Fruit fly (Drosophila melanogaster) whole organism, wandering third instar larva: ENCODE data around the gene CG14109.

ENCODE experiments used
- Abd-B ChIP-seq: fragments of >200 bp; optimal IDR thresholded peaks from 2 replicates; lab custom pipeline; 2017; ENCODE audit warnings: missing biosample characterization, missing genetic modification characterization
- CG32264 ChIP-seq: fragments of 200-800 bp; sonication (Bioruptor generic); optimal IDR thresholded peaks from 2 replicates; lab custom pipeline; 2016; ENCODE audit warnings: missing biosample characterization, missing genetic modification characterization
- CG9705 ChIP-seq: fragments of 200-800 bp; sonication (Bioruptor generic); optimal IDR thresholded peaks from 2 replicates; lab custom pipeline; 2018; ENCODE audit warnings: missing biosample characterization, mild to moderate bottlenecking, missing genetic modification characterization
- CrebA ChIP-seq: fragments of 200-800 bp; sonication (Bioruptor generic); optimal IDR thresholded peaks from 2 replicates; lab custom pipeline; 2016; ENCODE audit warnings: missing biosample characterization, mild to moderate bottlenecking, missing genetic modification characterization, borderline replicate concordance
- Dfd ChIP-seq: fragments of >200 bp; optimal IDR thresholded peaks from 2 replicates; lab custom pipeline; 2017; ENCODE audit warnings: missing biosample characterization, missing genetic modification characterization
- Dif ChIP-seq: fragments of 200-275, 200-300 bp; sonication (Bioruptor generic); optimal IDR thresholded peaks from 2 replicates; lab custom pipeline; 2018; ENCODE audit warnings: missing biosample characterization, missing genetic modification characterization; ENCODE audit not compliant: partially characterized antibody
- GATAd ChIP-seq: sonication (Bioruptor generic); optimal IDR thresholded peaks from 2 replicates; lab custom pipeline; 2016; ENCODE audit warnings: missing biosample characterization, missing genetic modification characterization
- HLH106 ChIP-seq: fragments of 200-800 bp; optimal IDR thresholded peaks from 3 replicates; lab custom pipeline; 2019; ENCODE audit warnings: missing biosample characterization, mild to moderate bottlenecking, missing genetic modification characterization, moderate library complexity
- Hnf4 ChIP-seq: fragments of 200-800 bp; sonication (Bioruptor generic); optimal IDR thresholded peaks from 2 replicates; lab custom pipeline; 2016; ENCODE audit warnings: missing biosample characterization, mild to moderate bottlenecking, missing genetic modification characterization
- Hr78 ChIP-seq: fragments of >200 bp; optimal IDR thresholded peaks from 2 replicates; lab custom pipeline; 2017; ENCODE audit warnings: missing biosample characterization, missing genetic modification characterization
- Hr83 ChIP-seq: fragments of 200-300 bp; sonication (Bioruptor generic); optimal IDR thresholded peaks from 2 replicates; lab custom pipeline; 2016; ENCODE audit warnings: missing biosample characterization, mild to moderate bottlenecking, missing genetic modification characterization, moderate library complexity; ENCODE audit not compliant: poor library complexity, severe bottlenecking
- Jra ChIP-seq: sonication (Bioruptor generic); optimal IDR thresholded peaks from 2 replicates; lab custom pipeline; 2016; ENCODE audit warnings: missing biosample characterization, missing genetic modification characterization
- Mio ChIP-seq: sonication (Bioruptor generic); optimal IDR thresholded peaks from 2 replicates; lab custom pipeline; 2016; ENCODE audit warnings: missing biosample characterization, missing genetic modification characterization
- Myc ChIP-seq: fragments of >200 bp; optimal IDR thresholded peaks from 2 replicates; lab custom pipeline; 2017
- N ChIP-seq: fragments of >200 bp; optimal IDR thresholded peaks from 2 replicates; lab custom pipeline; 2018; ENCODE audit warnings: missing biosample characterization, missing external identifiers, missing genetic modification characterization
- OdsH ChIP-seq: fragments of 200-800 bp; sonication (Bioruptor generic); optimal IDR thresholded peaks from 2 replicates; lab custom pipeline; 2016; ENCODE audit warnings: missing biosample characterization, mild to moderate bottlenecking, missing genetic modification characterization
- Rel ChIP-seq, 2 experiments: fragments of 200-800 bp; sonication (Bioruptor generic) in 1 of 2; optimal IDR thresholded peaks; 2 replicates in 1 of 2; 3 replicates in 1 of 2; lab custom pipeline; 2016 to 2019; ENCODE audit warnings: mild to moderate bottlenecking in 2 of 2, missing biosample characterization in 2 of 2, missing genetic modification characterization in 2 of 2, moderate library complexity in 1 of 2
- Sp1 ChIP-seq: fragments of 200-800 bp; sonication (Bioruptor generic); optimal IDR thresholded peaks from 3 replicates; lab custom pipeline; 2019; ENCODE audit warnings: missing biosample characterization, mild to moderate bottlenecking, missing genetic modification characterization, moderate library complexity
- Vsx2 ChIP-seq: fragments of 200-300, 225-300 bp; sonication (Bioruptor generic); optimal IDR thresholded peaks from 2 replicates; lab custom pipeline; 2018; ENCODE audit warnings: missing biosample characterization, missing genetic modification characterization; ENCODE audit not compliant: partially characterized antibody
- br ChIP-seq: fragments of 200-800 bp; sonication (Bioruptor generic); optimal IDR thresholded peaks from 2 replicates; lab custom pipeline; 2016; ENCODE audit warnings: missing biosample characterization, missing genetic modification characterization
- brk ChIP-seq: fragments of 200-800 bp; sonication (Bioruptor generic); optimal IDR thresholded peaks from 2 replicates; lab custom pipeline; 2016; ENCODE audit warnings: missing biosample characterization, mild to moderate bottlenecking, missing genetic modification characterization
- dl ChIP-seq, 2 experiments: fragments of 175-275, 200-275 bp in 1 of 2; fragments of 200-275 bp in 1 of 2; sonication (Bioruptor generic); optimal IDR thresholded peaks; lab custom pipeline; 2018; ENCODE audit warnings: mild to moderate bottlenecking in 2 of 2, missing biosample characterization in 2 of 2, missing genetic modification characterization in 2 of 2, moderate library complexity in 2 of 2; ENCODE audit not compliant: partially characterized antibody in 2 of 2, insufficient read depth in 1 of 2
- dmrt93B ChIP-seq: fragments of 200-800 bp; sonication (Bioruptor generic); optimal IDR thresholded peaks from 2 replicates; lab custom pipeline; 2018; ENCODE audit warnings: missing biosample characterization, mild to moderate bottlenecking, missing genetic modification characterization
- dsf ChIP-seq: sonication (Bioruptor generic); optimal IDR thresholded peaks from 2 replicates; lab custom pipeline; 2016; ENCODE audit warnings: missing biosample characterization, missing genetic modification characterization, borderline replicate concordance
- ey ChIP-seq: fragments of 200-800 bp; sonication (Bioruptor generic); optimal IDR thresholded peaks from 2 replicates; lab custom pipeline; 2016; ENCODE audit warnings: missing biosample characterization, missing genetic modification characterization
- foxo ChIP-seq, 2 experiments: fragments of 200-800 bp; sonication (Bioruptor generic); optimal IDR thresholded peaks; 2 replicates in 1 of 2; 3 replicates in 1 of 2; lab custom pipeline; 2016 to 2017; ENCODE audit warnings: missing biosample characterization in 2 of 2, missing genetic modification characterization in 2 of 2
- fru ChIP-seq: fragments of 200-800 bp; sonication (Bioruptor generic); optimal IDR thresholded peaks from 3 replicates; lab custom pipeline; 2016; ENCODE audit warnings: missing biosample characterization, mild to moderate bottlenecking, missing genetic modification characterization
- h ChIP-seq: fragments of 200-800 bp; sonication (Bioruptor generic); optimal IDR thresholded peaks from 3 replicates; lab custom pipeline; 2016; ENCODE audit warnings: missing biosample characterization, mild to moderate bottlenecking, missing genetic modification characterization
- jim ChIP-seq: fragments of 175-275, 200-325 bp; sonication (Bioruptor generic); optimal IDR thresholded peaks from 2 replicates; lab custom pipeline; 2016; ENCODE audit warnings: missing biosample characterization, mild to moderate bottlenecking, missing genetic modification characterization
- lola ChIP-seq: fragments of >200 bp; optimal IDR thresholded peaks from 2 replicates; lab custom pipeline; 2017; ENCODE audit warnings: missing biosample characterization, missing genetic modification characterization
- pan ChIP-seq: fragments of >200 bp; optimal IDR thresholded peaks from 2 replicates; lab custom pipeline; 2017
- psq ChIP-seq: fragments of 200-800 bp; sonication (Bioruptor generic); optimal IDR thresholded peaks from 3 replicates; lab custom pipeline; 2017; ENCODE audit warnings: missing biosample characterization, mild to moderate bottlenecking, missing genetic modification characterization, moderate library complexity
- rgr ChIP-seq: fragments of 200-800 bp; sonication (Bioruptor generic); optimal IDR thresholded peaks from 3 replicates; lab custom pipeline; 2016; ENCODE audit warnings: missing biosample characterization, mild to moderate bottlenecking, missing genetic modification characterization
- sage ChIP-seq: fragments of 200-800 bp; sonication (Bioruptor generic); optimal IDR thresholded peaks from 2 replicates; lab custom pipeline; 2016; ENCODE audit warnings: missing biosample characterization, mild to moderate bottlenecking, missing genetic modification characterization
- sv ChIP-seq: fragments of 200-800 bp; sonication (Bioruptor generic); optimal IDR thresholded peaks from 3 replicates; lab custom pipeline; 2016; ENCODE audit warnings: missing biosample characterization, missing genetic modification characterization
- tai ChIP-seq: sonication (Bioruptor generic); optimal IDR thresholded peaks from 2 replicates; lab custom pipeline; 2016; ENCODE audit warnings: missing biosample characterization, missing genetic modification characterization
- usp ChIP-seq: fragments of >200 bp; optimal IDR thresholded peaks from 2 replicates; lab custom pipeline; 2017; ENCODE audit warnings: missing biosample characterization, missing genetic modification characterization
- woc ChIP-seq: sonication (Bioruptor generic); optimal IDR thresholded peaks from 2 replicates; lab custom pipeline; 2016; ENCODE audit warnings: missing biosample characterization, mild to moderate bottlenecking, missing genetic modification characterization

CG14109 gene

DNA sequence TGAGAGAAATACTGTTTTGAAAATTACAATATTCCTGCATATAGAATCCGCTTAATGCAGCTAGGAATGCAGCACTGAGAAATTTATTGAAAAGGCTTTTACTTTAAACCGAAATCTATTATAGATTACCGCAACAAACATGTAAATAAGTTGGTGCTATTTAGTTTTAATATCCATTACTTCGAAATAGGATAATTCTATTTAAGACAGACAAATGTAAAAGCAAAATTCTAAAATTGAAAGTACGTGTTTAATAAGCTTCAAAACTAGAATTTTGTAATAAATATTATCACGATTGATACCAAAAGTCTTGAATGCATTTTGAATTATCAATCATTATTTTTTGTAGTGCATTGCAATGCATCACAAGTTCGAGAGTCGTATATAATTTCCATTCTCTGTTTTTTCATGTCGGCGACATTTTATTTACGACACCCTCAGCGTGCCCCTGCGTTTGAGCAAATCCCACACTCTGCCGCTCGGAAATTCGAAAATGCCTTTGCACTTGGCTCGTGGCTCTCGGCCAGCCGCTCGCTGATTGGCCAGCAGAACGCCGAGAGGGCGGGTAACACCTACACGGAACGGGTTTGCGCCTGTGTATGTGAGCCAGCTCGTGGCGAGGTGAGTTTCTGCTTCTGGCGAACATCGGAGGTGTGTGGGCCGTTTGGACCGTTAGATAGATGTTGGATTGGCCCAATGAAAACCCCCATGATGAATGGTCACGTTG is 37.4 kb upstream of the CG14109 start:
- TF ChIP-seq usp (no peak), GATAd (GFP tag; lab: Kevin White, UChicago) (no peak), pan (lab: Kevin White, UChicago) (no peak), Myc (lab: Kevin White, UChicago) (no peak), Hr78 (GFP tag; lab: Kevin White, UChicago) (no peak), Rel (GFP tag; optimal IDR thresholded peaks at IDR 0.05; lab: Kevin White, UChicago) (no peak), Rel (tag; optimal IDR thresholded peaks at IDR 0.05; lab: Kevin White, UChicago) (no peak), CrebA (GFP tag; lab: Kevin White, UChicago) (no peak), sage (GFP tag; lab: Kevin White, UChicago) (no peak), dmrt93B (GFP tag; lab: Kevin White, UChicago) (no peak), rgr (no peak), ey (GFP tag; lab: Kevin White, UChicago) (no peak), woc (no peak), br (GFP tag; lab: Kevin White, UChicago) (no peak), Dfd (GFP tag; lab: Kevin White, UChicago) (no peak), dsf (GFP tag; lab: Kevin White, UChicago) (no peak), jim (GFP tag; lab: Kevin White, UChicago) (no peak), Mio (GFP tag; lab: Kevin White, UChicago) (no peak), Dif (no peak), CG32264 (GFP tag; lab: Kevin White, UChicago) (no peak), brk (no peak)
- TF ChIP-seq, all 38 proteins: peak for 0

- no peak for TF ChIP-seq sv (GFP tag; lab: Kevin White, UChicago)
- TF ChIP-seq HLH106 (tag; lab: Kevin White, UChicago): peak; percentile 2
- no peak for TF ChIP-seq tai (GFP tag; lab: Kevin White, UChicago)
- no peak for TF ChIP-seq Jra (GFP tag; lab: Kevin White, UChicago)
- TF ChIP-seq sage (GFP tag; lab: Kevin White, UChicago): no peak
- no peak for TF ChIP-seq Rel (GFP tag; optimal IDR thresholded peaks at IDR 0.05; lab: Kevin White, UChicago)
- no peak for TF ChIP-seq Rel (tag; optimal IDR thresholded peaks at IDR 0.05; lab: Kevin White, UChicago)
- TF ChIP-seq CG32264 (GFP tag; lab: Kevin White, UChicago): no peak
- TF ChIP-seq CG9705 (GFP tag; lab: Kevin White, UChicago): no peak
- TF ChIP-seq OdsH: no peak
- TF ChIP-seq dmrt93B (GFP tag; lab: Kevin White, UChicago): no peak
- TF ChIP-seq N (GFP tag; lab: Kevin White, UChicago): no peak
- peak; percentile 36 for TF ChIP-seq fru
- TF ChIP-seq Myc (lab: Kevin White, UChicago): no peak
- no peak for TF ChIP-seq dl (GFP tag; optimal IDR thresholded peaks at IDR 0.05; lab: Kevin White, UChicago; ENCODE audit: insufficient read depth in 1 of 2, partially characterized antibody in 2 of 2)
- no peak for TF ChIP-seq Vsx2 (GFP tag; lab: Kevin White, UChicago)
- TF ChIP-seq h (GFP tag; lab: Kevin White, UChicago): peak; percentile 33
- peak; percentile 16 for TF ChIP-seq woc
- TF ChIP-seq Dfd (GFP tag; lab: Kevin White, UChicago): no peak
- no peak for TF ChIP-seq pan (lab: Kevin White, UChicago)
- TF ChIP-seq br (GFP tag; lab: Kevin White, UChicago): peak; percentile 14
- peak; percentile 13 for TF ChIP-seq ey (GFP tag; lab: Kevin White, UChicago)
- TF ChIP-seq Abd-B (GFP tag; lab: Kevin White, UChicago): no peak
- no peak for TF ChIP-seq lola (GFP tag; lab: Kevin White, UChicago)
- no peak for TF ChIP-seq Hr78 (GFP tag; lab: Kevin White, UChicago)
- TF ChIP-seq rgr: no peak
- no peak for TF ChIP-seq jim (GFP tag; lab: Kevin White, UChicago)
- TF ChIP-seq Sp1 (GFP tag; lab: Kevin White, UChicago): peak; percentile 12
- TF ChIP-seq CrebA (GFP tag; lab: Kevin White, UChicago): no peak
- TF ChIP-seq dsf (GFP tag; lab: Kevin White, UChicago): no peak
- no peak for TF ChIP-seq psq (GFP tag; lab: Kevin White, UChicago)
- no peak for TF ChIP-seq brk
- no peak for TF ChIP-seq Dif
- no peak for TF ChIP-seq Mio (GFP tag; lab: Kevin White, UChicago)
- peak in 1 of 2 experiments; percentile 33 for TF ChIP-seq foxo (GFP tag; optimal IDR thresholded peaks at IDR 0.05; lab: Kevin White, UChicago)
- no peak for TF ChIP-seq Hr83 (GFP tag; lab: Kevin White, UChicago)
- TF ChIP-seq usp: no peak
- no peak for TF ChIP-seq GATAd (GFP tag; lab: Kevin White, UChicago)
- TF ChIP-seq Hnf4 (GFP tag; lab: Kevin White, UChicago): no peak
Measured at dm6 chr3L:13406873-13407272, 33.8 kb upstream of the CG14109 start.
